Worm (Caenorhabditis elegans) whole organism, early embryonic: Measurements from ENCODE around the gene C27A7.9.

Source experiments
- B0310.2 ChIP-seq: sonication (generic microtip); optimal IDR thresholded peaks from 2 replicates; lab custom pipeline; 2016; ENCODE audit warnings: mild to moderate bottlenecking, missing genetic modification characterization, missing compliant biosample characterization
- F13C5.2 ChIP-seq: sonication (generic microtip); optimal IDR thresholded peaks from 2 replicates; lab custom pipeline; 2017; ENCODE audit warnings: mild to moderate bottlenecking, missing genetic modification characterization, inconsistent platforms, missing compliant biosample characterization
- aly-1 ChIP-seq: sonication (generic microtip); optimal IDR thresholded peaks from 2 replicates; lab custom pipeline; 2016; ENCODE audit warnings: missing genetic modification characterization, missing compliant biosample characterization
- ama-1 ChIP-seq: fragments of 150-350 bp; optimal IDR thresholded peaks from 2 replicates; lab custom pipeline; 2014
- ceh-13 ChIP-seq: fragments of 200-800 bp; sonication (Bioruptor generic); optimal IDR thresholded peaks from 2 replicates; lab custom pipeline; 2018; ENCODE audit warnings: mild to moderate bottlenecking, missing genetic modification characterization, missing compliant biosample characterization
- ceh-36 ChIP-seq: sonication (generic microtip); optimal IDR thresholded peaks from 2 replicates; lab custom pipeline; 2016; ENCODE audit warnings: missing genetic modification characterization, inconsistent platforms, missing compliant biosample characterization
- ets-7 ChIP-seq: sonication (generic microtip); optimal IDR thresholded peaks from 2 replicates; lab custom pipeline; 2016; ENCODE audit warnings: missing genotype, missing genetic modification characterization, missing compliant biosample characterization
- flt-1 ChIP-seq: fragments of 200-800 bp; sonication (Bioruptor generic); IDR thresholded peaks from 2 replicates; pipeline ENCODE4 v1.3.6; 2022; ENCODE audit warnings: missing genetic modification characterization, missing compliant biosample characterization
- hmbx-1 ChIP-seq: sonication (generic microtip); optimal IDR thresholded peaks from 2 replicates; lab custom pipeline; 2016; ENCODE audit warnings: mild to moderate bottlenecking, missing genetic modification characterization, missing compliant biosample characterization
- hmg-4 ChIP-seq: fragments of 200-800 bp; sonication (Bioruptor generic); optimal IDR thresholded peaks from 2 replicates; lab custom pipeline; 2018; ENCODE audit warnings: mild to moderate bottlenecking, missing genetic modification characterization, missing compliant biosample characterization
- hnd-1 ChIP-seq: sonication (generic microtip); optimal IDR thresholded peaks from 2 replicates; lab custom pipeline; 2016; ENCODE audit warnings: missing genetic modification characterization, missing compliant biosample characterization
- pes-1 ChIP-seq: fragments of 200-800 bp; sonication (Bioruptor generic); IDR thresholded peaks from 2 replicates; pipeline ENCODE4 v1.3.6; 2022; ENCODE audit warnings: missing genetic modification reagents, missing genetic modification characterization, missing compliant biosample characterization
- scrt-1 ChIP-seq: fragments of 200-800 bp; sonication (Bioruptor generic); IDR thresholded peaks from 2 replicates; pipeline ENCODE4 v1.3.6; 2022; ENCODE audit warnings: missing genetic modification characterization, missing compliant biosample characterization
- sea-1 ChIP-seq: fragments of 200-800 bp; sonication (Bioruptor generic); conservative IDR thresholded peaks from 2 replicates; pipeline ENCODE4 v1.3.6; 2022; ENCODE audit warnings: missing genetic modification characterization, missing compliant biosample characterization
- tbx-11 ChIP-seq: fragments of 200-800 bp; sonication (Bioruptor generic); IDR thresholded peaks from 2 replicates; pipeline ENCODE4 v1.3.6; 2022; ENCODE audit warnings: missing genetic modification characterization, missing compliant biosample characterization
- tbx-37 ChIP-seq: fragments of 200-800 bp; sonication (Bioruptor generic); conservative IDR thresholded peaks from 2 replicates; pipeline ENCODE4 v1.3.6; 2022; ENCODE audit warnings: missing genetic modification reagents, missing genetic modification characterization, missing compliant biosample characterization
- tra-4 ChIP-seq: sonication (generic microtip); optimal IDR thresholded peaks from 2 replicates; lab custom pipeline; 2017; ENCODE audit warnings: missing genetic modification characterization, missing compliant biosample characterization

C27A7.9 gene

ce11 chrV:12179338-12179737 is 24.9 kb upstream of the C27A7.9 start, which contains the start of gene clec-224:
Gene clec-224 (minus strand): TSS chrV:12179438.
- TF ChIP-seq tra-4 (tag; lab: Kevin White, UChicago) (no peak), ceh-36 (tag; lab: Kevin White, UChicago) (peak; percentile 9)

ce11 chrV:12170114-12170513 is 15.7 kb upstream of the C27A7.9 start, which contains the start of gene ZK863.1:
Gene ZK863.1 (minus strand): TSS chrV:12170214.
- TF ChIP-seq tbx-11 (GFP tag; lab: Robert Waterston, UW) (no peak), ceh-13 (no peak)

- TF ChIP-seq tbx-37 (GFP tag; lab: Robert Waterston, UW) (no peak), ceh-36 (tag; lab: Kevin White, UChicago) (no peak), tbx-11 (GFP tag; lab: Robert Waterston, UW) (no peak), ets-7 (tag; lab: Kevin White, UChicago) (no peak), hnd-1 (no peak), hmg-4 (GFP tag; lab: Kevin White, UChicago) (no peak), tra-4 (tag; lab: Kevin White, UChicago) (no peak), ama-1 (lab: Kevin White, UChicago) (no peak), B0310.2 (tag; lab: Kevin White, UChicago) (no peak), ceh-13 (no peak), scrt-1 (GFP tag; lab: Robert Waterston, UW) (no peak), flt-1 (GFP tag; lab: Robert Waterston, UW) (no peak), F13C5.2 (no peak), pes-1 (GFP tag; lab: Robert Waterston, UW) (no peak)
Measured at ce11 chrV:12167653-12168052, 13.2 kb upstream of the C27A7.9 start, which contains the start of gene col-37. Gene col-37 (minus strand): TSS chrV:12167753.

ce11 chrV:12167031-12167430 is 12.6 kb upstream of the C27A7.9 start:
- no peak for TF ChIP-seq sea-1 (GFP tag; lab: Robert Waterston, UW)
- TF ChIP-seq hmg-4 (GFP tag; lab: Kevin White, UChicago): no peak
- TF ChIP-seq B0310.2 (tag; lab: Kevin White, UChicago): no peak
- no peak for TF ChIP-seq ceh-36 (tag; lab: Kevin White, UChicago)
- TF ChIP-seq ama-1 (lab: Kevin White, UChicago): no peak
- TF ChIP-seq tbx-11 (GFP tag; lab: Robert Waterston, UW): no peak
- TF ChIP-seq aly-1 (tag; lab: Kevin White, UChicago): peak; percentile 8
- TF ChIP-seq F13C5.2: no peak

ce11 chrV:12162906-12163305 is 8.5 kb upstream of the C27A7.9 start, which contains the start of gene srj-4:
Gene srj-4 (plus strand): TSS chrV:12163206.
- TF ChIP-seq flt-1 (GFP tag; lab: Robert Waterston, UW) (no peak), hmbx-1 (tag; lab: Kevin White, UChicago) (no peak), ceh-36 (tag; lab: Kevin White, UChicago) (no peak)

- TF ChIP-seq B0310.2 (tag; lab: Kevin White, UChicago) (no peak), F13C5.2 (no peak), tra-4 (tag; lab: Kevin White, UChicago) (no peak), sea-1 (GFP tag; lab: Robert Waterston, UW) (no peak), pes-1 (GFP tag; lab: Robert Waterston, UW) (no peak)
Measured at ce11 chrV:12162220-12162619, 7.8 kb upstream of the C27A7.9 start, which contains the start of gene C27A7.5. Gene C27A7.5 (minus strand): TSS chrV:12162320.

- TF ChIP-seq sea-1 (GFP tag; lab: Robert Waterston, UW) (no peak), ceh-13 (no peak), ama-1 (lab: Kevin White, UChicago) (no peak), ets-7 (tag; lab: Kevin White, UChicago) (no peak), hmbx-1 (tag; lab: Kevin White, UChicago) (no peak), ceh-36 (tag; lab: Kevin White, UChicago) (no peak)
Measured at ce11 chrV:12161157-12161556, 6.7 kb upstream of the C27A7.9 start.

ce11 chrV:12159975-12160374 is 5.5 kb upstream of the C27A7.9 start:
- TF ChIP-seq flt-1 (GFP tag; lab: Robert Waterston, UW) (no peak), tbx-37 (GFP tag; lab: Robert Waterston, UW) (no peak), B0310.2 (tag; lab: Kevin White, UChicago) (no peak), tbx-11 (GFP tag; lab: Robert Waterston, UW) (no peak), hmbx-1 (tag; lab: Kevin White, UChicago) (no peak), ceh-13 (no peak), sea-1 (GFP tag; lab: Robert Waterston, UW) (no peak), ceh-36 (tag; lab: Kevin White, UChicago) (no peak), pes-1 (GFP tag; lab: Robert Waterston, UW) (no peak)

ce11 chrV:12158377-12158776 is 3.9 kb upstream of the C27A7.9 start:
- TF ChIP-seq hnd-1 (no peak), aly-1 (tag; lab: Kevin White, UChicago) (no peak), tbx-37 (GFP tag; lab: Robert Waterston, UW) (no peak), ets-7 (tag; lab: Kevin White, UChicago) (no peak), ceh-13 (no peak), hmg-4 (GFP tag; lab: Kevin White, UChicago) (no peak), ceh-36 (tag; lab: Kevin White, UChicago) (no peak), hmbx-1 (tag; lab: Kevin White, UChicago) (no peak), B0310.2 (tag; lab: Kevin White, UChicago) (no peak), scrt-1 (GFP tag; lab: Robert Waterston, UW) (no peak), tbx-11 (GFP tag; lab: Robert Waterston, UW) (no peak), tra-4 (tag; lab: Kevin White, UChicago) (no peak), F13C5.2 (no peak), sea-1 (GFP tag; lab: Robert Waterston, UW) (no peak), pes-1 (GFP tag; lab: Robert Waterston, UW) (no peak), ama-1 (lab: Kevin White, UChicago) (no peak), flt-1 (GFP tag; lab: Robert Waterston, UW) (no peak)
